Fruit fly (Drosophila melanogaster): ENCODE results near the gene CG4572.

CG4572 gene

dm6 chr3R:19908863-19909343 is 44.7 kb upstream of the CG4572 start (continued):
- peak; percentile 82 for TF ChIP-seq tx (GFP tag; optimal IDR thresholded peaks at IDR 0.05)
- peak; percentile 87 for TF ChIP-seq zfh1 (GFP tag; IDR thresholded peaks at IDR 0.05)
- peak; percentile 78 for TF ChIP-seq CG7839 (tag; optimal IDR thresholded peaks at IDR 0.05)
- TF ChIP-seq CG7372 (GFP tag; IDR thresholded peaks at IDR 0.05), result peak; percentile 63
- TF ChIP-seq sima (GFP tag; optimal IDR thresholded peaks at IDR 0.05), result no peak
- peak; percentile 95 for TF ChIP-seq ci (GFP tag; IDR thresholded peaks at IDR 0.05)
- TF ChIP-seq CG12104 (GFP tag; optimal IDR thresholded peaks at IDR 0.05), result peak; percentile 67
- TF ChIP-seq Mes4 (GFP tag; optimal IDR thresholded peaks at IDR 0.05), result peak; percentile 42
- TF ChIP-seq CG17385 (GFP tag; optimal IDR thresholded peaks at IDR 0.05), result peak; percentile 79
- no peak for TF ChIP-seq zf30C (GFP tag; optimal IDR thresholded peaks at IDR 0.05)
- peak; percentile 76 for TF ChIP-seq Sox100B (GFP tag; optimal IDR thresholded peaks at IDR 0.05)
- peak; percentile 78 for TF ChIP-seq CG10979 (tag; optimal IDR thresholded peaks at IDR 0.05)
- peak; percentile 67 for TF ChIP-seq repo (GFP tag; optimal IDR thresholded peaks at IDR 0.05)
- TF ChIP-seq ab (GFP tag; optimal IDR thresholded peaks at IDR 0.05), result peak; percentile 72
- peak; percentile 94 for TF ChIP-seq vvl (GFP tag; IDR thresholded peaks at IDR 0.05)
- no peak for TF ChIP-seq pita (GFP tag; optimal IDR thresholded peaks at IDR 0.05)
- no peak for TF ChIP-seq YL-1 (GFP tag; optimal IDR thresholded peaks at IDR 0.05)
- no peak for TF ChIP-seq slou (GFP tag; optimal IDR thresholded peaks at IDR 0.05)
- no peak for TF ChIP-seq CG15479 (GFP tag; optimal IDR thresholded peaks at IDR 0.05)
- peak; percentile 81 for TF ChIP-seq NfI (GFP tag; optimal IDR thresholded peaks at IDR 0.05)
- TF ChIP-seq CG32772 (GFP tag; IDR thresholded peaks at IDR 0.05), result peak; percentile 82
- TF ChIP-seq zen2 (GFP tag; IDR thresholded peaks at IDR 0.05; ENCODE audit: partially characterized antibody), result no peak
- TF ChIP-seq jing (GFP tag; optimal IDR thresholded peaks at IDR 0.05), result peak; percentile 72
- peak; percentile 91 for TF ChIP-seq CG32532 (GFP tag; IDR thresholded peaks at IDR 0.05)
- peak; percentile 86 for TF ChIP-seq tgo (GFP tag; IDR thresholded peaks at IDR 0.05)
- peak; percentile 61 for TF ChIP-seq Nf-YA (GFP tag; IDR thresholded peaks at IDR 0.05)
- TF ChIP-seq Mrtf (GFP tag; IDR thresholded peaks at IDR 0.05), result peak; percentile 82
- peak; percentile 82 for TF ChIP-seq ara (GFP tag; IDR thresholded peaks at IDR 0.05)
- peak; percentile 68; the same call in 1 of the 2 replicates for TF ChIP-seq CG1024 (GFP tag; IDR thresholded peaks at IDR 0.05)
- TF ChIP-seq peb (GFP tag; IDR thresholded peaks at IDR 0.05), result peak; percentile 67
- TF ChIP-seq lmd (GFP tag; IDR thresholded peaks at IDR 0.05), result peak; percentile 87
- peak; percentile 80 for TF ChIP-seq HLH54F (GFP tag; optimal IDR thresholded peaks at IDR 0.05)
- TF ChIP-seq gsb-n (tag; optimal IDR thresholded peaks at IDR 0.05), result peak; percentile 71
- TF ChIP-seq CG6854 (GFP tag; optimal IDR thresholded peaks at IDR 0.05), result peak; percentile 35
- peak; percentile 68 for TF ChIP-seq CG2875 (GFP tag; optimal IDR thresholded peaks at IDR 0.05)
- TF ChIP-seq Hmx (GFP tag; optimal IDR thresholded peaks at IDR 0.05), result no peak
- no peak for TF ChIP-seq stwl (tag; optimal IDR thresholded peaks at IDR 0.05)
- TF ChIP-seq sna (GFP tag; IDR thresholded peaks at IDR 0.05; ENCODE audit: partially characterized antibody), result no peak
- no peak for TF ChIP-seq grn (GFP tag; optimal IDR thresholded peaks at IDR 0.05)
- peak; percentile 63 for TF ChIP-seq Abd-B (GFP tag; optimal IDR thresholded peaks at IDR 0.05)
- peak; percentile 81 for TF ChIP-seq CG12659 (GFP tag; optimal IDR thresholded peaks at IDR 0.05)
- peak; percentile 79 for TF ChIP-seq odd (GFP tag; optimal IDR thresholded peaks at IDR 0.05)
- peak; percentile 52 for TF ChIP-seq CG31388 (GFP tag; optimal IDR thresholded peaks at IDR 0.05)
- no peak for TF ChIP-seq insv (GFP tag; optimal IDR thresholded peaks at IDR 0.05)
- peak; percentile 47 for TF ChIP-seq Deaf1 (tag; optimal IDR thresholded peaks at IDR 0.05)
- TF ChIP-seq ac (GFP tag; optimal IDR thresholded peaks at IDR 0.05), result no peak
- TF ChIP-seq lov (optimal IDR thresholded peaks at IDR 0.05), result no peak
- peak; percentile 78; the same call in 2 of the 3 replicates for TF ChIP-seq lov (GFP tag; IDR thresholded peaks at IDR 0.05)
- peak; percentile 61 for TF ChIP-seq NC2β (GFP tag; optimal IDR thresholded peaks at IDR 0.05)
- peak; percentile 58; the same call in 1 of the 2 replicates for TF ChIP-seq Gsc (GFP tag; IDR thresholded peaks at IDR 0.05)
- TF ChIP-seq chinmo (GFP tag; IDR thresholded peaks at IDR 0.05; ENCODE audit: partially characterized antibody), result 0 out of 4 replicates have a peak, but pooled peaks have one; percentile 10
